Worm (Caenorhabditis elegans): ENCODE measurements around the gene srlf-28.

srlf-28 gene

ce11 chrIV:14343756-14344155 is at the start of gene srlf-28:
TSS of gene srlf-28 (minus strand) at chrIV:14343856.
- TF ChIP-seq lin-32 (GFP tag; optimal IDR thresholded peaks at IDR 0.05) (no peak), unc-39 (tag; optimal IDR thresholded peaks at IDR 0.05) (no peak), elt-3 (tag; optimal IDR thresholded peaks at IDR 0.05) (no peak), mab-5 (tag; optimal IDR thresholded peaks at IDR 0.05) (no peak), ham-2 (GFP tag; optimal IDR thresholded peaks at IDR 0.05) (no peak), nhr-2 (tag; optimal IDR thresholded peaks at IDR 0.05) (no peak), bed-3 (GFP tag; optimal IDR thresholded peaks at IDR 0.05) (no peak), lin-13 (tag; optimal IDR thresholded peaks at IDR 0.05) (no peak), mls-2 (tag; optimal IDR thresholded peaks at IDR 0.05) (no peak), nhr-12 (tag; optimal IDR thresholded peaks at IDR 0.05) (no peak), ceh-83 (GFP tag; optimal IDR thresholded peaks at IDR 0.05) (no peak), nhr-76 (tag; optimal IDR thresholded peaks at IDR 0.05) (no peak), tbx-8 (GFP tag; optimal IDR thresholded peaks at IDR 0.05) (no peak), unc-120 (tag; optimal IDR thresholded peaks at IDR 0.05; ENCODE audit: poor library complexity, severe bottlenecking) (no peak), lsy-2 (tag; optimal IDR thresholded peaks at IDR 0.05) (no peak), sptf-1 (tag; optimal IDR thresholded peaks at IDR 0.05) (no peak)

DNA sequence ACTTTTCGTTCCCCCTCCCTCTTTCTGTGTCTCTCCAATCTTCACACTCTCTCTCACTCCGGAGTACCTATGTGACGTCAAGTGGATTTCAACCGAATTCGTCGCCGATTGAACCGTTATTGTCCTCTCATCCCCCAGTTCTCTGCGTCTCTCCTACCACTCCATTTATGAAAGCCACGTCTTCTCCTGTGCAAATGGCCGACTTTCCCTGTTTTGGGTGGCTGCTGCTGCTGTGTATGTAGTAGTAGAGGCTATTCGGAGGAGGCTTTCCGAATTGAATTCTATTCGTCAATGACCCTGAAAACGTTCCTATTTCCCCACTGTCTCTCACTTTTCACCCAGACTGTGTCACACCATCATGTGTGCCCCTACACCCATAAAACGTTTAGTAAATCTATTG is 48.1 kb upstream of the srlf-28 start:
- peak; percentile 84 for TF ChIP-seq ham-2 (GFP tag; optimal IDR thresholded peaks at IDR 0.05)
- TF ChIP-seq blmp-1 (tag; optimal IDR thresholded peaks at IDR 0.05): peak; percentile 57
- TF ChIP-seq cnd-1 (tag; optimal IDR thresholded peaks at IDR 0.05): peak; percentile 13
- TF ChIP-seq flh-1 (GFP tag; optimal IDR thresholded peaks at IDR 0.05): no peak

DNA sequence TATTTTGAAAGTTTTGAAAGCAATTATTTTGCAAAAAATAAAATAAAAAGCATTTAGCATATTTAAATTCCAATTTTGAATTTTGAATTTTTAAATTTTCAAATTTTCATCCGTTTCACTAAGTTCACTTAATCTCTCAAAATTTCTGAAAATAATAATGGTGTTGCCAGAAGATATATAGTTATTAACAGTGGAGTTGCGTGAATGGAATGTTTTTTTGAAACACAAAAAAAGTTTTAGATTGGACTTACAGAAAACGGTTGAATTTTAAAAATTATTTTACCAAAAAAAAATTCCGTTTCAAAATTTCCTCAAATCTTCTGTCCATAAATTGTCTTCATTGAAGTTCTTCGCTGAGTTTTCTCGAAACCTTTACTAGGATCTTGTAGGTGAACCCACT is 47.6 kb upstream of the srlf-28 start:
- TF ChIP-seq mls-2 (tag; optimal IDR thresholded peaks at IDR 0.05) (no peak), lsy-2 (tag; optimal IDR thresholded peaks at IDR 0.05) (no peak), pha-4 (tag; optimal IDR thresholded peaks at IDR 0.05) (no peak), sptf-1 (tag; optimal IDR thresholded peaks at IDR 0.05) (no peak), ztf-11 (tag; optimal IDR thresholded peaks at IDR 0.05) (no peak), drap-1 (GFP tag; optimal IDR thresholded peaks at IDR 0.05) (no peak)

ce11 chrIV:14390023-14390614 is 46.5 kb upstream of the srlf-28 start:
- TF ChIP-seq ham-2 (GFP tag; optimal IDR thresholded peaks at IDR 0.05): peak; percentile 87
- peak; percentile 45 for TF ChIP-seq elt-1 (tag; optimal IDR thresholded peaks at IDR 0.05; ENCODE audit: borderline replicate concordance, insufficient read depth)
- no peak for TF ChIP-seq sptf-1 (tag; optimal IDR thresholded peaks at IDR 0.05)
- no peak for TF ChIP-seq flh-1 (GFP tag; optimal IDR thresholded peaks at IDR 0.05)
- peak; percentile 16 for TF ChIP-seq blmp-1 (tag; optimal IDR thresholded peaks at IDR 0.05)

- TF ChIP-seq unc-39 (tag; optimal IDR thresholded peaks at IDR 0.05): no peak
- no peak for TF ChIP-seq ces-1 (GFP tag; optimal IDR thresholded peaks at IDR 0.05)
- no peak for TF ChIP-seq nhr-12 (tag; optimal IDR thresholded peaks at IDR 0.05)
- TF ChIP-seq lsy-2 (tag; optimal IDR thresholded peaks at IDR 0.05): no peak
- no peak for TF ChIP-seq mep-1 (tag; optimal IDR thresholded peaks at IDR 0.05)
- TF ChIP-seq elt-3 (tag; optimal IDR thresholded peaks at IDR 0.05): no peak
- TF ChIP-seq nhr-76 (tag; optimal IDR thresholded peaks at IDR 0.05): no peak
- TF ChIP-seq ztf-11 (tag; optimal IDR thresholded peaks at IDR 0.05): no peak
- no peak for TF ChIP-seq nhr-28 (tag; optimal IDR thresholded peaks at IDR 0.05)
- TF ChIP-seq sem-2 (GFP tag; optimal IDR thresholded peaks at IDR 0.05): no peak
- TF ChIP-seq unc-120 (tag; optimal IDR thresholded peaks at IDR 0.05; ENCODE audit: poor library complexity, severe bottlenecking): no peak
- TF ChIP-seq lin-13 (tag; optimal IDR thresholded peaks at IDR 0.05): no peak
- TF ChIP-seq ham-2 (GFP tag; optimal IDR thresholded peaks at IDR 0.05): no peak
- TF ChIP-seq ceh-39 (tag; optimal IDR thresholded peaks at IDR 0.05): no peak
- no peak for TF ChIP-seq snpc-4 (tag; optimal IDR thresholded peaks at IDR 0.05)
- no peak for TF ChIP-seq mab-5 (tag; optimal IDR thresholded peaks at IDR 0.05)
- TF ChIP-seq elt-1 (tag; optimal IDR thresholded peaks at IDR 0.05; ENCODE audit: borderline replicate concordance, insufficient read depth): no peak
- TF ChIP-seq lin-32 (GFP tag; optimal IDR thresholded peaks at IDR 0.05): no peak
Measured at ce11 chrIV:14389070-14389469, 45.4 kb upstream of the srlf-28 start.
